Worm (Caenorhabditis elegans) whole organism, L4 larva: Measurements from ENCODE around the gene Y52D5A.2.

Experiments
- Y105C5A.15 ChIP-seq: fragments of 200-800 bp; sonication (Bioruptor generic); IDR thresholded peaks from 2 replicates; pipeline ENCODE4 v1.3.6; 2022; ENCODE audit warnings: missing genetic modification characterization, missing compliant biosample characterization
- Y5F2A.4 ChIP-seq: fragments of 200-800 bp; sonication (Bioruptor generic); optimal IDR thresholded peaks from 2 replicates; lab custom pipeline; 2018; ENCODE audit warnings: mild to moderate bottlenecking, missing genetic modification characterization, missing compliant biosample characterization
- aha-1 ChIP-seq: fragments of 150-350 bp; peaks from one replicate; lab custom pipeline; 2014; ENCODE audit warnings: missing biosample characterization, missing genetic modification characterization
- aly-2 ChIP-seq: sonication (generic microtip); optimal IDR thresholded peaks from 2 replicates; lab custom pipeline; 2018; ENCODE audit warnings: missing biosample characterization, missing genetic modification characterization
- ama-1 ChIP-seq: fragments of 150-350 bp; optimal IDR thresholded peaks from 2 replicates; lab custom pipeline; 2014; ENCODE audit warnings: inconsistent platforms, mixed read lengths
- ceh-82 ChIP-seq: sonication (generic microtip); optimal IDR thresholded peaks from 2 replicates; lab custom pipeline; 2017; ENCODE audit warnings: missing biosample characterization, missing genetic modification characterization
- ces-1 ChIP-seq: fragments of 150-350 bp; sonication (generic microtip); optimal IDR thresholded peaks from 4 replicates; lab custom pipeline; 2014; ENCODE audit warnings: missing biosample characterization, missing genetic modification reagents, missing genetic modification characterization
- daf-12 ChIP-seq: fragments of 150-350 bp; optimal IDR thresholded peaks from 2 replicates; lab custom pipeline; 2014; ENCODE audit warnings: missing biosample characterization, missing genetic modification reagents, missing genetic modification characterization
- daf-16 ChIP-seq, 3 experiments: sonication (generic microtip); optimal IDR thresholded peaks; 2 replicates each; lab custom pipeline; 2016 to 2017; ENCODE audit warnings: missing genetic modification characterization in 3 of 3, missing genetic modification reagents in 3 of 3, mild to moderate bottlenecking in 2 of 3, missing compliant biosample characterization in 2 of 3, missing biosample characterization in 1 of 3, moderate library complexity in 1 of 3
- dmd-8 ChIP-seq: fragments of 200-800 bp; sonication (Bioruptor generic); IDR thresholded peaks from 2 replicates; pipeline ENCODE4 v1.3.6; 2022; ENCODE audit warnings: missing genetic modification characterization, missing compliant biosample characterization
- duxl-1 ChIP-seq: sonication (generic microtip); optimal IDR thresholded peaks from 2 replicates; lab custom pipeline; 2016; ENCODE audit warnings: mild to moderate bottlenecking, missing genetic modification characterization, moderate library complexity, missing compliant biosample characterization; ENCODE audit not compliant: poor library complexity
- egl-43 ChIP-seq: fragments of 200-800 bp; sonication (Bioruptor generic); IDR thresholded peaks from 2 replicates; pipeline ENCODE4 v1.3.6; 2022; ENCODE audit warnings: missing genetic modification reagents, missing genetic modification characterization, missing compliant biosample characterization
- gei-8 ChIP-seq: fragments of 200-800 bp; sonication (Bioruptor generic); optimal IDR thresholded peaks from 2 replicates; lab custom pipeline; 2018; ENCODE audit warnings: mild to moderate bottlenecking, missing genetic modification characterization, missing compliant biosample characterization
- madf-9 ChIP-seq: fragments of 200-800 bp; sonication (Bioruptor generic); conservative IDR thresholded peaks from 2 replicates; pipeline ENCODE4 v1.3.6; 2022; ENCODE audit warnings: missing genetic modification reagents, missing genetic modification characterization, missing compliant biosample characterization
- mdl-1 ChIP-seq, 2 experiments: fragments of 150-350 bp in 1 of 2; sonication (generic microtip) in 1 of 2; optimal IDR thresholded peaks; 2 replicates each; lab custom pipeline; 2014 to 2017; ENCODE audit warnings: missing biosample characterization in 2 of 2, missing genetic modification characterization in 2 of 2
- mdt-29 ChIP-seq: fragments of 200-800 bp; sonication (Bioruptor generic); IDR thresholded peaks from 2 replicates; pipeline ENCODE4 v1.3.6; 2022; ENCODE audit warnings: missing genetic modification reagents, missing genetic modification characterization, missing compliant biosample characterization
- nhr-10 ChIP-seq: fragments of 150-350 bp; optimal IDR thresholded peaks from 2 replicates; lab custom pipeline; 2014; ENCODE audit warnings: missing biosample characterization, missing genetic modification characterization
- nhr-111 ChIP-seq: fragments of 200-800 bp; sonication (Bioruptor generic); optimal IDR thresholded peaks from 2 replicates; lab custom pipeline; 2018; ENCODE audit warnings: mild to moderate bottlenecking, missing genetic modification characterization, missing compliant biosample characterization
- nhr-25 ChIP-seq: sonication (generic microtip); optimal IDR thresholded peaks from 2 replicates; lab custom pipeline; 2017; ENCODE audit warnings: missing genetic modification characterization, mild to moderate bottlenecking, missing compliant biosample characterization, antibody characterized with exemption, moderate library complexity, borderline replicate concordance; ENCODE audit not compliant: insufficient read depth
- nhr-28 ChIP-seq: fragments of 150-350 bp; optimal IDR thresholded peaks from 2 replicates; lab custom pipeline; 2014; ENCODE audit warnings: missing biosample characterization, missing genetic modification characterization
- nhr-6 ChIP-seq: fragments of 150-350 bp; optimal IDR thresholded peaks from 2 replicates; lab custom pipeline; 2014; ENCODE audit warnings: missing biosample characterization, missing genetic modification characterization
- nhr-77 ChIP-seq: fragments of 150-350 bp; optimal IDR thresholded peaks from 2 replicates; lab custom pipeline; 2014; ENCODE audit warnings: missing biosample characterization, missing genetic modification characterization
- pha-4 ChIP-seq, 2 experiments: fragments of 150-350 bp in 1 of 2; fragments of 200-800 bp in 1 of 2; sonication (Bioruptor generic) in 1 of 2; IDR thresholded peaks in 1 of 2; optimal IDR thresholded peaks in 1 of 2; 2 replicates each; pipeline versions ENCODE4 v1.3.6 to Lab custom; 2014 to 2022; ENCODE audit warnings: missing genetic modification characterization in 2 of 2, missing genetic modification reagents in 2 of 2, missing biosample characterization in 1 of 2, missing compliant biosample characterization in 1 of 2
- sdz-12 ChIP-seq: fragments of 200-800 bp; sonication (Bioruptor generic); optimal IDR thresholded peaks from 2 replicates; lab custom pipeline; 2018; ENCODE audit warnings: mild to moderate bottlenecking, missing genetic modification characterization, missing compliant biosample characterization
- snpc-4 ChIP-seq: fragments of 150-350 bp; optimal IDR thresholded peaks from 2 replicates; lab custom pipeline; 2014; ENCODE audit warnings: missing biosample characterization, missing genetic modification characterization
- spr-1 ChIP-seq: sonication (generic microtip); optimal IDR thresholded peaks from 2 replicates; lab custom pipeline; 2016; ENCODE audit warnings: mild to moderate bottlenecking, missing genetic modification characterization, missing compliant biosample characterization
- tag-97 ChIP-seq: fragments of 200-800 bp; sonication (Bioruptor generic); IDR thresholded peaks from 2 replicates; pipeline ENCODE4 v1.3.6; 2022; ENCODE audit warnings: missing genetic modification characterization, missing compliant biosample characterization
- unc-62 ChIP-seq, 3 experiments: fragments of 150-350 bp in 1 of 3; sonication (generic microtip); optimal IDR thresholded peaks in 2 of 3; peaks in 1 of 3; 1 replicate in 1 of 3; 2 replicates in 2 of 3; lab custom pipeline; 2014 to 2017; ENCODE audit warnings: missing biosample characterization in 3 of 3, missing genetic modification characterization in 3 of 3, missing genetic modification reagents in 3 of 3, missing genotype in 1 of 3
- vab-7 ChIP-seq: fragments of 200-800 bp; sonication (Bioruptor generic); IDR thresholded peaks from 2 replicates; pipeline ENCODE4 v1.3.6; 2022; ENCODE audit warnings: missing genetic modification reagents, missing genetic modification characterization, missing compliant biosample characterization
- zfp-2 ChIP-seq: sonication (generic microtip); optimal IDR thresholded peaks from 2 replicates; lab custom pipeline; 2016; ENCODE audit warnings: mild to moderate bottlenecking, missing genetic modification characterization, missing compliant biosample characterization
- zip-2 ChIP-seq: fragments of 150-350 bp; optimal IDR thresholded peaks from 2 replicates; lab custom pipeline; 2014; ENCODE audit warnings: missing biosample characterization, missing genetic modification characterization

Y52D5A.2 gene

ce11 chrIV:5464403-5464802 is at the start of gene Y52D5A.2:
Gene Y52D5A.2 (minus strand): TSS chrIV:5464503.
- TF ChIP-seq aha-1: peak; percentile 25

- TF ChIP-seq ama-1 (lab: Kevin White, UChicago) (no peak), madf-9 (GFP tag; lab: Robert Waterston, UW) (no peak), dmd-8 (GFP tag; lab: Robert Waterston, UW) (no peak), mdt-29 (GFP tag; lab: Robert Waterston, UW) (no peak), ceh-82 (tag; lab: Kevin White, UChicago) (no peak), nhr-6 (tag; lab: Kevin White, UChicago) (no peak)
These were observed 43.5 kb upstream of the Y52D5A.2 start for ce11 chrIV:5507754-5508153.

ce11 chrIV:5506642-5507041 is 42.3 kb upstream of the Y52D5A.2 start:
- TF ChIP-seq madf-9 (GFP tag; lab: Robert Waterston, UW) (no peak), daf-12 (tag; lab: Kevin White, UChicago) (no peak), nhr-77 (tag; lab: Kevin White, UChicago) (no peak), ceh-82 (tag; lab: Kevin White, UChicago) (no peak), Y105C5A.15 (GFP tag; lab: Robert Waterston, UW) (no peak), ama-1 (lab: Kevin White, UChicago) (no peak), gei-8 (GFP tag; lab: Kevin White, UChicago) (no peak), daf-16 (GFP tag; optimal IDR thresholded peaks at IDR 0.05; lab: Kevin White, UChicago) (no peak), daf-16 (tag; optimal IDR thresholded peaks at IDR 0.05; lab: Kevin White, UChicago) (no peak), zip-2 (tag; lab: Kevin White, UChicago) (no peak), sdz-12 (GFP tag; lab: Kevin White, UChicago) (no peak)

DNA sequence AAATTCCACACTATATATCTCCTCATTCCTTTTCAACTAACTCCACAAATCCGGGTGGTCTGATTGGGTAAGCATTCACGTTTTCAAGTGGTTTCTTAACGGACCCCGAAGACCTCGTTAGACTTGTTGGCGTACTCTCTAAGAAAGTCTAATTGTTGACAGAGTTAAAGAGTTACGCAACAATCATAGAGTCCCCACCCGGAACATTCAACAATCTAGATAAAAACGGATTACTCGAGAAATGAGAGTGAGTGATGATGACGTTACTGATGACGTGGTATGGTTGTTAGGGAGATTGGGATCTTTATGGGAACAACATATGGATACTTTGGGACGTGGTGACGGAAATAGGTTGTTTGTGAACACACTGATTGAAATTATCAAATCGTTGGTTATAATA is 38.3 kb upstream of the Y52D5A.2 start:
- peak in 1 of 2 experiments; percentile 98 for TF ChIP-seq unc-62 (GFP tag; optimal IDR thresholded peaks at IDR 0.05 in 1 of 2; lab: Kevin White, UChicago)
- no peak for TF ChIP-seq unc-62 (tag; optimal IDR thresholded peaks at IDR 0.05; lab: Kevin White, UChicago)
- TF ChIP-seq nhr-28 (tag; lab: Kevin White, UChicago): no peak

DNA sequence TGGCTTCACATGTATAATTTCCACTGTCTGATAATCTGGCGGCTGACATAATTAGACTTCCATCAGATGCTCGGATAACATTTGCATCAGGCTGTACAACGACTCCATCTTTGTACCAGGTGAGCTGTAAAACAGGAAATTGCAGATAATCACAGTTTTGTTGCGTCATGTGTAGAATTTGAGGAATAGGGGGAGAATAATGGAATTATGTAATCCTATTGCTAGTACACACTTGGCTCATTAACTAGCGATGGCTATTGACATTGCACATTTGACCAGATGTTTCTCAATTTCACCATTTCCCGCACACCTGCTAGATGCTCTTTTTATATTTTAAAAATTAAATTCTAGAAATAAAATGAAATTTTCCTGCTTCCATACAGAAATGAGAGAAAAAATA is 37.1 kb upstream of the Y52D5A.2 start:
- TF ChIP-seq mdl-1 (tag; optimal IDR thresholded peaks at IDR 0.05; lab: Kevin White, UChicago): no peak
- TF ChIP-seq unc-62 (GFP tag; optimal IDR thresholded peaks at IDR 0.05 in 1 of 2; lab: Kevin White, UChicago): no peak
- TF ChIP-seq unc-62 (tag; optimal IDR thresholded peaks at IDR 0.05; lab: Kevin White, UChicago): no peak
- no peak for TF ChIP-seq nhr-111 (GFP tag; lab: Kevin White, UChicago)
- TF ChIP-seq pha-4 (GFP tag; IDR thresholded peaks at IDR 0.05; lab: Robert Waterston, UW): no peak
- no peak for TF ChIP-seq pha-4 (tag; optimal IDR thresholded peaks at IDR 0.05; lab: Kevin White, UChicago)
- no peak for TF ChIP-seq spr-1
- TF ChIP-seq zfp-2 (tag; lab: Kevin White, UChicago): no peak
- no peak for TF ChIP-seq nhr-10 (tag; lab: Kevin White, UChicago)
- no peak for TF ChIP-seq tag-97 (GFP tag; lab: Robert Waterston, UW)
- TF ChIP-seq egl-43 (GFP tag; lab: Robert Waterston, UW): no peak
- TF ChIP-seq aly-2 (tag; lab: Kevin White, UChicago): no peak
- TF ChIP-seq duxl-1 (tag; lab: Kevin White, UChicago): no peak
- no peak for TF ChIP-seq ces-1 (GFP tag; lab: Kevin White, UChicago)
- TF ChIP-seq nhr-25 (tag; lab: Kevin White, UChicago): no peak

ce11 chrIV:5494099-5494498 is 29.8 kb upstream of the Y52D5A.2 start:
- no peak for TF ChIP-seq snpc-4 (tag; lab: Kevin White, UChicago)
- no peak for TF ChIP-seq Y5F2A.4 (GFP tag; lab: Kevin White, UChicago)
- peak in 1 of 2 experiments; percentile 77 for TF ChIP-seq unc-62 (GFP tag; optimal IDR thresholded peaks at IDR 0.05 in 1 of 2; lab: Kevin White, UChicago)
- TF ChIP-seq unc-62 (tag; optimal IDR thresholded peaks at IDR 0.05; lab: Kevin White, UChicago): no peak
- TF ChIP-seq vab-7 (GFP tag; lab: Robert Waterston, UW): no peak
